Fruit fly (Drosophila melanogaster): ENCODE results near the gene Alms1a.

dm6 chrX:4614945-4615344, 20.9 kb downstream of the Alms1a start:
- no peak for TF ChIP-seq pan (optimal IDR thresholded peaks at IDR 0.05)
- no peak for TF ChIP-seq Hr78 (GFP tag; optimal IDR thresholded peaks at IDR 0.05)
- no peak for TF ChIP-seq tai (GFP tag; optimal IDR thresholded peaks at IDR 0.05)
- TF ChIP-seq Abd-B (GFP tag; optimal IDR thresholded peaks at IDR 0.05): no peak
- no peak for TF ChIP-seq ey (GFP tag; optimal IDR thresholded peaks at IDR 0.05)
- TF ChIP-seq Hnf4 (GFP tag; optimal IDR thresholded peaks at IDR 0.05): no peak
- no peak for TF ChIP-seq dl (GFP tag; optimal IDR thresholded peaks at IDR 0.05; ENCODE audit: insufficient read depth in 1 of 2, partially characterized antibody in 2 of 2)
- no peak for TF ChIP-seq Sp1 (GFP tag; optimal IDR thresholded peaks at IDR 0.05)
